Worm (Caenorhabditis elegans): Measurements from ENCODE around the gene nlp-71.

DNA sequence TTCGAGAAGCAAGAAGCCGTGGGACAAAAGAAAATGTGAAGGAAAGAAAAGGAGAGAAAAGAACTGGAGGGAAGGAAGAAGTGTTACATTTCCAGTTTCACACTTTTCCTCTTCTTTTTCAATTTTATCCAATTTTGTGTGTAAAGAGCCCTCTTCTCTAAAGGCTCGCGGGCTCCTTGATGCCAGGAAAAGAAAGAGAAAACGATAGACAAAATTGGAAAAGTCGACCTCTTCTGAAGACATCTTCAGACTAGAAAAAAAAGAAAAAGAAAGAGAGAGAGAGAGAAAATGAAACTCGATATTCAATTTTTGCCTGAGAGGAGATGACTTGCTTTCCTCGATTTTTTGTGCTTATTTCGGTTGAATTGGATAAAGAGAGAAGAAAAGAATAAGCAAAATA is 28.4 kb downstream of the nlp-71 start:
- TF ChIP-seq tbx-11 (GFP tag; IDR thresholded peaks at IDR 0.05) (no peak), ama-1 (optimal IDR thresholded peaks at IDR 0.05) (no peak), F13C5.2 (tag; optimal IDR thresholded peaks at IDR 0.05) (no peak), tbx-37 (GFP tag; conservative IDR thresholded peaks at IDR 0.05) (no peak)

All from whole organism, early embryonic.